Worm (Caenorhabditis elegans): ENCODE data around the gene srt-52.

The srt-52 gene

DNA sequence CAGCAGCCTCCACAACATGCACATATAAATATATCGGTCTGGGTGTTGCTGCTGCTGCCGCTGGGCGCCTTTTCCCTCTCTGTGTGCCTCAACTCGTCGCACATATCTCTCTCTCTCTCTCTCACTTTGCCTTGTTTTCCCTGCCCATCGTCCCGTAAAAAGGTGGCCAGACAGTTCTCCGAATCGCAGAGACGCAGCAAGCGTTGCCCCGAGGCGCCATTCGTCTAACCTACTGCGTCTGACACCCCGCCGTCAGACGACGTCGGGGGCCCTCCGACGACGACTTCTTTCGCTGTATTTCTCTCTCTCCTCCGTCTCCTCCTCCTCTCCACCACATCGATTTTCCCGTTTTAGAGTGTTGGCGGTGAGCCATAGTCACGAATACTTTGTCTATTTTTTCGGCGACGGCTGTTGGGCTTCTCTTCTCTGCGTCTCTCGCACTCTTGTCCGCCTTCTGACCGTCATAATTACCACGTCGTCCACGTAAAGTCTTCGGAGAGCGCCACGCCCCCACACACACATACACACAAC lies 47.1 kb downstream of the srt-52 start, which contains the start of gene B0348.10 (continued):
- TF ChIP-seq mbf-1 (tag; optimal IDR thresholded peaks at IDR 0.05) (no peak), egl-27 (tag; optimal IDR thresholded peaks at IDR 0.05) (peak; percentile 15), lin-11 (tag; optimal IDR thresholded peaks at IDR 0.05) (peak; percentile 72), ceh-82 (tag; optimal IDR thresholded peaks at IDR 0.05) (peak; percentile 0), nhr-11 (tag; optimal IDR thresholded peaks at IDR 0.05) (no peak)

DNA sequence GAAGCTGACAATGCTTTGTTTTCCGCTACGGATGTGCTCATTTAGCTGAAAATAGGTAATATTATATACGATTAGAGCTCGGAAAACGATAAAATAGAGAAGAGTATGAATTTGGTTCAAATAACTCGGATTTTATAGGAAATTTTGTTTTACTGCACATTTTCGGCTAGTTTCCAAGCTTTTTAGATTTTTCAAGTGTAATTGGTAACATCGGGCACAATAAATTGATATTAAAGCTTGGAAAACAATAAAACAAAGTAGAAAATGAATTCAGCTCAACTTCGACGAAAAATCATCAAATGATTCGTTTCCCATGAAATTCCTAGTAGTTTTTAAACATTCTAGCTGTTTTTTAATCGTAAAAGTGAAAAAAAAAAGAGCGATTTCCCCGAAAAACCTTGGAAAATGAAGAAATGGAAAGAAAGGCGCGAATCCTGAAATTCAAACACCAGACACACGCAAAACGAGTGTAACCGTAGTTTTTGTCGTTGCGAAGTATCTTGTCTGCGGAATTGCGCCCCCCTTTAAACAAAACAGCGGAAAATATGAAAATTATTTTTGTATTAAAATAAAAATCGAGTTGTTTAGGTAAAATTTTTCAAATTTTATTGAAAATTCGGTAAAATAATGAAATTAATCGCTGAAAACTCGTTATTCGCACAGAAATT lies 47.9 kb downstream of the srt-52 start, which contains the start of gene ife-3:
Gene ife-3 (minus strand): TSS at position 51 of the 668 bp plus-strand sequence.
- TF ChIP-seq blmp-1 (tag; optimal IDR thresholded peaks at IDR 0.05; ENCODE audit: insufficient read depth), result no peak
- peak; percentile 79 for TF ChIP-seq unc-55 (GFP tag; optimal IDR thresholded peaks at IDR 0.05)
- no peak for TF ChIP-seq peb-1 (tag; optimal IDR thresholded peaks at IDR 0.05)
- TF ChIP-seq ama-1 (optimal IDR thresholded peaks at IDR 0.05), result peak; percentile 88
- peak; percentile 43 for TF ChIP-seq nhr-25 (tag; optimal IDR thresholded peaks at IDR 0.05)
- TF ChIP-seq mab-5 (tag; optimal IDR thresholded peaks at IDR 0.05), result no peak
- no peak for TF ChIP-seq nhr-6 (tag; optimal IDR thresholded peaks at IDR 0.05)
- TF ChIP-seq nhr-129 (tag; optimal IDR thresholded peaks at IDR 0.05), result peak; percentile 39
- TF ChIP-seq mdl-1 (tag; optimal IDR thresholded peaks at IDR 0.05), result no peak
- no peak for TF ChIP-seq Y55F3AM.14 (GFP tag; optimal IDR thresholded peaks at IDR 0.05)
- no peak for TF ChIP-seq elt-1 (tag; optimal IDR thresholded peaks at IDR 0.05)
- TF ChIP-seq lin-13 (GFP tag; optimal IDR thresholded peaks at IDR 0.05), result peak; percentile 64
- no peak for TF ChIP-seq skn-1 (tag; optimal IDR thresholded peaks at IDR 0.05)
- peak; percentile 6 for TF ChIP-seq sma-9 (GFP tag; optimal IDR thresholded peaks at IDR 0.05)
- no peak for TF ChIP-seq sma-9 (tag; optimal IDR thresholded peaks at IDR 0.05)
- TF ChIP-seq crh-2 (tag; optimal IDR thresholded peaks at IDR 0.05), result peak; percentile 36
- TF ChIP-seq lsy-2 (tag; optimal IDR thresholded peaks at IDR 0.05), result peak; percentile 85 to 98
- peak; percentile 21 for TF ChIP-seq sma-3 (GFP tag; optimal IDR thresholded peaks at IDR 0.05)
- peak; percentile 5 for TF ChIP-seq snpc-4 (tag; optimal IDR thresholded peaks at IDR 0.05)
- TF ChIP-seq gmeb-1 (tag; optimal IDR thresholded peaks at IDR 0.05), result peak; percentile 90
- TF ChIP-seq nhr-11 (tag; optimal IDR thresholded peaks at IDR 0.05), result no peak
- TF ChIP-seq elt-3 (tag; optimal IDR thresholded peaks at IDR 0.05), result no peak
- no peak for TF ChIP-seq egl-27 (tag; optimal IDR thresholded peaks at IDR 0.05)
- TF ChIP-seq ztf-11 (tag; optimal IDR thresholded peaks at IDR 0.05), result no peak
- TF ChIP-seq C34F6.9 (tag; optimal IDR thresholded peaks at IDR 0.05), result peak; percentile 50

DNA sequence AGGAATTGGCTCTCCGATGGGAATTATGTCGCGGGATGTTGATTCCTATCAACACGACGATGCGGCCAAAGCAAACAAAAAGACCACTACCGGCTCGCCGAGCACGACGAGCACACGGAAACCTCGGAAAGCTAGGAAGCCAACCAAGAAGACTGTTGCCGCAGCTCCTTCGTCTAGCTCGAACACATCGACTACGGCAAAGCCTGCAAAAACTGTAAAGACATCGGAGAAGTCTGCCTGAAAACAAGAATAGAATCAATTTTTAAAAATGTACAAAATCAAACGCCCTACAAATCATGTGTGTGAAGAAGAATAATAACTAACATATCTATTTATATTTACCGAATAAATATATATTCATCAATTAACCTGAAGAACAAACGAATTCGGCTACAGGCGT lies 49.6 kb downstream of the srt-52 start:
- TF ChIP-seq ztf-1 (GFP tag; conservative IDR thresholded peaks at IDR 0.05) (no peak), aly-2 (tag; optimal IDR thresholded peaks at IDR 0.05) (no peak), fos-1 (tag; optimal IDR thresholded peaks at IDR 0.05) (no peak), ceh-16 (tag; optimal IDR thresholded peaks at IDR 0.05) (no peak), unc-39 (tag; optimal IDR thresholded peaks at IDR 0.05) (no peak), lsy-2 (tag; optimal IDR thresholded peaks at IDR 0.05) (no peak), lin-11 (tag; optimal IDR thresholded peaks at IDR 0.05) (no peak), lin-13 (GFP tag; optimal IDR thresholded peaks at IDR 0.05) (no peak), ztf-4 (tag; optimal IDR thresholded peaks at IDR 0.05) (no peak), unc-55 (GFP tag; optimal IDR thresholded peaks at IDR 0.05) (no peak), elt-3 (tag; optimal IDR thresholded peaks at IDR 0.05) (no peak), nhr-23 (tag; optimal IDR thresholded peaks at IDR 0.05) (no peak)

DNA sequence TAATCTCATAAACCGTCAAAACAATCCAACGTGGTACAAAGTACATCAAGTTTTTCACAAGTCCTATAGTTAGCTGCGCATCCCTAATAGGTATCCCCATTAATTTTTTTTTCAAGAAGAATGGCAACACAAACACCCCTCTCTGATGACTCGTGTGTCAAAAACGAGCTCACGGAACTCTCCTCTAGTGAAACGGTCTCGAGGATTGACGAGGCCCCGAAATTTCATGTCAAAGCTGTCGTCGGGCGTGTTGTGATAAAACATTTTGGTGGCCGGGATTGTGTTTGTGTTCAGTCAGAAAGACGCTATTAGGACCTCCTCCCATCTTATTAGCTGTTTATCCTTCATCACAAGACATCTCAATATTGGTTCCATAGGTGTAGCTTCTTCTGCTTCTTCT lies 54.5 kb downstream of the srt-52 start, which contains the start of gene idpp-2:
Gene idpp-2 (plus strand): TSS at position 301 of the 400 bp plus-strand sequence.
- TF ChIP-seq skn-1 (tag; optimal IDR thresholded peaks at IDR 0.05) (no peak), peb-1 (tag; optimal IDR thresholded peaks at IDR 0.05) (no peak), nhr-237 (tag; optimal IDR thresholded peaks at IDR 0.05) (no peak)

All from whole organism, L2 larva.